Fruit fly (Drosophila melanogaster) whole organism, wandering third instar larva: ENCODE measurements around the gene SNCF.

ENCODE experiments used
- Abd-B ChIP-seq: fragments of >200 bp; optimal IDR thresholded peaks from 2 replicates; lab custom pipeline; 2017; ENCODE audit warnings: missing biosample characterization, missing genetic modification characterization
- CG32264 ChIP-seq: fragments of 200-800 bp; sonication (Bioruptor generic); optimal IDR thresholded peaks from 2 replicates; lab custom pipeline; 2016; ENCODE audit warnings: missing biosample characterization, missing genetic modification characterization
- CG9705 ChIP-seq: fragments of 200-800 bp; sonication (Bioruptor generic); optimal IDR thresholded peaks from 2 replicates; lab custom pipeline; 2018; ENCODE audit warnings: missing biosample characterization, mild to moderate bottlenecking, missing genetic modification characterization
- CrebA ChIP-seq: fragments of 200-800 bp; sonication (Bioruptor generic); optimal IDR thresholded peaks from 2 replicates; lab custom pipeline; 2016; ENCODE audit warnings: missing biosample characterization, mild to moderate bottlenecking, missing genetic modification characterization, borderline replicate concordance
- Dfd ChIP-seq: fragments of >200 bp; optimal IDR thresholded peaks from 2 replicates; lab custom pipeline; 2017; ENCODE audit warnings: missing biosample characterization, missing genetic modification characterization
- Dif ChIP-seq: fragments of 200-275, 200-300 bp; sonication (Bioruptor generic); optimal IDR thresholded peaks from 2 replicates; lab custom pipeline; 2018; ENCODE audit warnings: missing biosample characterization, missing genetic modification characterization; ENCODE audit not compliant: partially characterized antibody
- GATAd ChIP-seq: sonication (Bioruptor generic); optimal IDR thresholded peaks from 2 replicates; lab custom pipeline; 2016; ENCODE audit warnings: missing biosample characterization, missing genetic modification characterization
- HLH106 ChIP-seq: fragments of 200-800 bp; optimal IDR thresholded peaks from 3 replicates; lab custom pipeline; 2019; ENCODE audit warnings: missing biosample characterization, mild to moderate bottlenecking, missing genetic modification characterization, moderate library complexity
- Hnf4 ChIP-seq: fragments of 200-800 bp; sonication (Bioruptor generic); optimal IDR thresholded peaks from 2 replicates; lab custom pipeline; 2016; ENCODE audit warnings: missing biosample characterization, mild to moderate bottlenecking, missing genetic modification characterization
- Hr78 ChIP-seq: fragments of >200 bp; optimal IDR thresholded peaks from 2 replicates; lab custom pipeline; 2017; ENCODE audit warnings: missing biosample characterization, missing genetic modification characterization
- Hr83 ChIP-seq: fragments of 200-300 bp; sonication (Bioruptor generic); optimal IDR thresholded peaks from 2 replicates; lab custom pipeline; 2016; ENCODE audit warnings: missing biosample characterization, mild to moderate bottlenecking, missing genetic modification characterization, moderate library complexity; ENCODE audit not compliant: poor library complexity, severe bottlenecking
- Jra ChIP-seq: sonication (Bioruptor generic); optimal IDR thresholded peaks from 2 replicates; lab custom pipeline; 2016; ENCODE audit warnings: missing biosample characterization, missing genetic modification characterization
- Mio ChIP-seq: sonication (Bioruptor generic); optimal IDR thresholded peaks from 2 replicates; lab custom pipeline; 2016; ENCODE audit warnings: missing biosample characterization, missing genetic modification characterization
- N ChIP-seq: fragments of >200 bp; optimal IDR thresholded peaks from 2 replicates; lab custom pipeline; 2018; ENCODE audit warnings: missing biosample characterization, missing external identifiers, missing genetic modification characterization
- OdsH ChIP-seq: fragments of 200-800 bp; sonication (Bioruptor generic); optimal IDR thresholded peaks from 2 replicates; lab custom pipeline; 2016; ENCODE audit warnings: missing biosample characterization, mild to moderate bottlenecking, missing genetic modification characterization
- Rel ChIP-seq, 2 experiments: fragments of 200-800 bp; sonication (Bioruptor generic) in 1 of 2; optimal IDR thresholded peaks; 2 replicates in 1 of 2; 3 replicates in 1 of 2; lab custom pipeline; 2016 to 2019; ENCODE audit warnings: mild to moderate bottlenecking in 2 of 2, missing biosample characterization in 2 of 2, missing genetic modification characterization in 2 of 2, moderate library complexity in 1 of 2
- Sp1 ChIP-seq: fragments of 200-800 bp; sonication (Bioruptor generic); optimal IDR thresholded peaks from 3 replicates; lab custom pipeline; 2019; ENCODE audit warnings: missing biosample characterization, mild to moderate bottlenecking, missing genetic modification characterization, moderate library complexity
- Vsx2 ChIP-seq: fragments of 200-300, 225-300 bp; sonication (Bioruptor generic); optimal IDR thresholded peaks from 2 replicates; lab custom pipeline; 2018; ENCODE audit warnings: missing biosample characterization, missing genetic modification characterization; ENCODE audit not compliant: partially characterized antibody
- br ChIP-seq: fragments of 200-800 bp; sonication (Bioruptor generic); optimal IDR thresholded peaks from 2 replicates; lab custom pipeline; 2016; ENCODE audit warnings: missing biosample characterization, missing genetic modification characterization
- brk ChIP-seq: fragments of 200-800 bp; sonication (Bioruptor generic); optimal IDR thresholded peaks from 2 replicates; lab custom pipeline; 2016; ENCODE audit warnings: missing biosample characterization, mild to moderate bottlenecking, missing genetic modification characterization
- dmrt93B ChIP-seq: fragments of 200-800 bp; sonication (Bioruptor generic); optimal IDR thresholded peaks from 2 replicates; lab custom pipeline; 2018; ENCODE audit warnings: missing biosample characterization, mild to moderate bottlenecking, missing genetic modification characterization
- dsf ChIP-seq: sonication (Bioruptor generic); optimal IDR thresholded peaks from 2 replicates; lab custom pipeline; 2016; ENCODE audit warnings: missing biosample characterization, missing genetic modification characterization, borderline replicate concordance
- ey ChIP-seq: fragments of 200-800 bp; sonication (Bioruptor generic); optimal IDR thresholded peaks from 2 replicates; lab custom pipeline; 2016; ENCODE audit warnings: missing biosample characterization, missing genetic modification characterization
- foxo ChIP-seq, 2 experiments: fragments of 200-800 bp; sonication (Bioruptor generic); optimal IDR thresholded peaks; 2 replicates in 1 of 2; 3 replicates in 1 of 2; lab custom pipeline; 2016 to 2017; ENCODE audit warnings: missing biosample characterization in 2 of 2, missing genetic modification characterization in 2 of 2
- fru ChIP-seq: fragments of 200-800 bp; sonication (Bioruptor generic); optimal IDR thresholded peaks from 3 replicates; lab custom pipeline; 2016; ENCODE audit warnings: missing biosample characterization, mild to moderate bottlenecking, missing genetic modification characterization
- h ChIP-seq: fragments of 200-800 bp; sonication (Bioruptor generic); optimal IDR thresholded peaks from 3 replicates; lab custom pipeline; 2016; ENCODE audit warnings: missing biosample characterization, mild to moderate bottlenecking, missing genetic modification characterization
- jim ChIP-seq: fragments of 175-275, 200-325 bp; sonication (Bioruptor generic); optimal IDR thresholded peaks from 2 replicates; lab custom pipeline; 2016; ENCODE audit warnings: missing biosample characterization, mild to moderate bottlenecking, missing genetic modification characterization
- lola ChIP-seq: fragments of >200 bp; optimal IDR thresholded peaks from 2 replicates; lab custom pipeline; 2017; ENCODE audit warnings: missing biosample characterization, missing genetic modification characterization
- pan ChIP-seq: fragments of >200 bp; optimal IDR thresholded peaks from 2 replicates; lab custom pipeline; 2017
- psq ChIP-seq: fragments of 200-800 bp; sonication (Bioruptor generic); optimal IDR thresholded peaks from 3 replicates; lab custom pipeline; 2017; ENCODE audit warnings: missing biosample characterization, mild to moderate bottlenecking, missing genetic modification characterization, moderate library complexity
- rgr ChIP-seq: fragments of 200-800 bp; sonication (Bioruptor generic); optimal IDR thresholded peaks from 3 replicates; lab custom pipeline; 2016; ENCODE audit warnings: missing biosample characterization, mild to moderate bottlenecking, missing genetic modification characterization
- sv ChIP-seq: fragments of 200-800 bp; sonication (Bioruptor generic); optimal IDR thresholded peaks from 3 replicates; lab custom pipeline; 2016; ENCODE audit warnings: missing biosample characterization, missing genetic modification characterization
- tai ChIP-seq: sonication (Bioruptor generic); optimal IDR thresholded peaks from 2 replicates; lab custom pipeline; 2016; ENCODE audit warnings: missing biosample characterization, missing genetic modification characterization
- usp ChIP-seq: fragments of >200 bp; optimal IDR thresholded peaks from 2 replicates; lab custom pipeline; 2017; ENCODE audit warnings: missing biosample characterization, missing genetic modification characterization
- woc ChIP-seq: sonication (Bioruptor generic); optimal IDR thresholded peaks from 2 replicates; lab custom pipeline; 2016; ENCODE audit warnings: missing biosample characterization, mild to moderate bottlenecking, missing genetic modification characterization

SNCF gene

dm6 chr3L:13406873-13407272 is 28.5 kb downstream of the SNCF start (continued):
- TF ChIP-seq woc (GFP tag; lab: Kevin White, UChicago) = peak; percentile 16
- TF ChIP-seq, all 38 proteins: peak for 8

dm6 chr3L:13409809-13410521 is 31.6 kb downstream of the SNCF start:
- TF ChIP-seq HLH106 (peak; percentile 32), fru (GFP tag; lab: Kevin White, UChicago) (peak; percentile 25), CrebA (no peak), OdsH (GFP tag; lab: Kevin White, UChicago) (peak; percentile 16), ey (peak; percentile 35), h (GFP tag; lab: Kevin White, UChicago) (peak; percentile 20), sv (no peak), Sp1 (GFP tag; lab: Kevin White, UChicago) (peak; percentile 42), foxo (GFP tag; optimal IDR thresholded peaks at IDR 0.05; lab: Kevin White, UChicago) (peak in 1 of 2 experiments; percentile 32), br (GFP tag; lab: Kevin White, UChicago) (peak; percentile 21), N (GFP tag; lab: Kevin White, UChicago) (no peak), psq (GFP tag; lab: Kevin White, UChicago) (peak; percentile 9), woc (GFP tag; lab: Kevin White, UChicago) (peak; percentile 54), Dif (GFP tag; lab: Kevin White, UChicago) (no peak)

- TF ChIP-seq foxo (GFP tag; optimal IDR thresholded peaks at IDR 0.05; lab: Kevin White, UChicago) (peak in 1 of 2 experiments; percentile 22), pan (lab: Kevin White, UChicago) (no peak), Vsx2 (GFP tag; lab: Kevin White, UChicago) (peak; percentile 18), fru (GFP tag; lab: Kevin White, UChicago) (no peak), OdsH (GFP tag; lab: Kevin White, UChicago) (no peak), Abd-B (GFP tag; lab: Kevin White, UChicago) (no peak), rgr (GFP tag; lab: Kevin White, UChicago) (peak; percentile 7), h (GFP tag; lab: Kevin White, UChicago) (peak; percentile 11), ey (peak; percentile 13), Hr83 (peak; percentile 56)
Observed at dm6 chr3L:13410999-13411398, 32.6 kb downstream of the SNCF start.

DNA sequence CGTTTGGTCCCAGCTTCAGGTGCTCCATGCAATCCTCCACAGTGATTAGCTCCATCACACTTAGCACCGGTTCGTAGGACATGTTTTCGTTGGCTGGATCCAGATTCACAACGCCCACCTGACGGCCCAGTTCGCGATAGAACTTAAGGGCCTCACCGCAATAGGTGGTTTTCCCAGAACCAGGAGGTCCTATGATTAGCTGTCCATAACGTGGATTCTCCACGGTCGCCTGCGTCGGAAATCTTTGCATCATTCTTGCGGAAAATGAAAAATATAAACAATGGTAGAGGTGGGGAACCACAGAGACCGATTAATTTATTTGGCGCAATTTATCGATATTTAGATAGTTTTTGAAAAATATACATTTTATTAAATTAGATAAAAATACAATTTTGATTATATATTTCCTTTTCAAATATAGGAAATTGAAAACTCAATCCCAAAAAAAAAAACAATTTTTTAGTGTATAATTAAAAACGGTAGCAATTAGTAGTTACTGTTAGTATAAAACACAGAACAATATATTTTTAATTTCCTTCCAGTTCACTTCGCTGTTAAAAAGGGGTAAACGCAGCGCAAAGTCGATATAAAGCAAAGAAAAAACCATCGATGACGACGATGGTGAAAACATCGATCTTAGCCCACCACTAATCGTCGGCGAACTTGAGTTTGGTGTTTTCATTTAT is 34.0 kb downstream of the SNCF start, which contains the start of the genes CG10222 and flr:
TSS of gene CG10222 (minus strand) at position 254 of the 686 bp plus-strand sequence.
TSS of gene flr (plus strand) at position 644 of the 686 bp plus-strand sequence.
- TF ChIP-seq CG9705 (no peak), Jra (no peak), dsf (GFP tag; lab: Kevin White, UChicago) (no peak), psq (GFP tag; lab: Kevin White, UChicago) (peak; percentile 25), h (GFP tag; lab: Kevin White, UChicago) (peak; percentile 23), CG32264 (GFP tag; lab: Kevin White, UChicago) (no peak), rgr (GFP tag; lab: Kevin White, UChicago) (peak; percentile 41), usp (no peak), lola (GFP tag; lab: Kevin White, UChicago) (no peak), Mio (GFP tag; lab: Kevin White, UChicago) (no peak), dmrt93B (GFP tag; lab: Kevin White, UChicago) (no peak), CrebA (no peak), pan (lab: Kevin White, UChicago) (no peak), Hr83 (no peak), jim (GFP tag; lab: Kevin White, UChicago) (no peak), Sp1 (GFP tag; lab: Kevin White, UChicago) (no peak), br (GFP tag; lab: Kevin White, UChicago) (no peak), HLH106 (peak; percentile 31), brk (GFP tag; lab: Kevin White, UChicago) (no peak), Dfd (no peak), foxo (GFP tag; optimal IDR thresholded peaks at IDR 0.05; lab: Kevin White, UChicago) (no peak), Dif (GFP tag; lab: Kevin White, UChicago) (no peak), Abd-B (GFP tag; lab: Kevin White, UChicago) (no peak), tai (GFP tag; lab: Kevin White, UChicago) (no peak), Hr78 (GFP tag; lab: Kevin White, UChicago) (no peak), OdsH (GFP tag; lab: Kevin White, UChicago) (peak; percentile 11), Hnf4 (GFP tag; lab: Kevin White, UChicago) (no peak), sv (no peak), Vsx2 (GFP tag; lab: Kevin White, UChicago) (no peak), Rel (GFP tag; optimal IDR thresholded peaks at IDR 0.05; lab: Kevin White, UChicago) (no peak), Rel (tag; optimal IDR thresholded peaks at IDR 0.05; lab: Kevin White, UChicago) (peak; percentile 78), ey (peak; percentile 25), woc (GFP tag; lab: Kevin White, UChicago) (no peak), GATAd (GFP tag; lab: Kevin White, UChicago) (no peak), fru (GFP tag; lab: Kevin White, UChicago) (peak; percentile 4)
